Worm (Caenorhabditis elegans): ENCODE results near the gene F01G10.9.

DNA sequence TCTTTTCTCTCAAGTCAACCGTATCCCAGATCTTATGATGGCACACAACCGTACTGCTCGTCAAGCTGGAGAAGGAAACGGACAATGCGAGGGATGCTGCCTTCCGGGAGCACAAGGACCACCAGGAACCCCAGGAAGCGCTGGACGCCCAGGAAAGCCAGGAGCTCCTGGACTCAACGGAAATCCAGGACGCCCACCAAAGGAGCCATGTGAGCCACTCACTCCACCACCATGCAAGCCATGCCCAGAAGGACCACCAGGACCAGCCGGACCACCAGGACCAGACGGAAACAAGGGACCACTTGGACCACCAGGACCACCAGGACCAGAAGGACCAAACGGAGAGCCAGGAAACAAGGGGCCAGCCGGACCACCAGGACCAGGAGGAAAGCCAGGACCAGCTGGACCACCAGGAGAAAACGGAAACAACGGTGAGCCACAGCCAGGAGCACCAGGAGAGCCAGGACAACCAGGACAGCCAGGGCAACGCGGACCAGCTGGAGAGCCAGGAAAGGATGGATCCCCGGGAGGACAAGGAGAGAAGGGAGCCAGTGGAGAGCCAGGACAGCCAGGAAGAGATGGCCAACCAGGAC is 42.7 kb downstream of the F01G10.9 start:
- no peak for TF ChIP-seq pqm-1 (tag; optimal IDR thresholded peaks at IDR 0.05)
- TF ChIP-seq nhr-28 (tag; optimal IDR thresholded peaks at IDR 0.05): no peak
